Worm (Caenorhabditis elegans): ENCODE data around the gene sas-6.

sas-6 gene

ce11 chrIV:13788652-13789051 lies at the start of gene sas-6, which contains the start of gene Y45F10D.7:
sas-6 (minus strand) TSS chrIV:13788731.
Y45F10D.7 (plus strand) TSS chrIV:13788907.
- TF ChIP-seq pha-4 (tag; optimal IDR thresholded peaks at IDR 0.05), result peak; percentile 17
- peak; percentile 61 for TF ChIP-seq nhr-237 (tag; optimal IDR thresholded peaks at IDR 0.05)
- TF ChIP-seq mls-2 (tag; optimal IDR thresholded peaks at IDR 0.05), result peak; percentile 19
- peak; percentile 57 for TF ChIP-seq M03D4.4 (tag; optimal IDR thresholded peaks at IDR 0.05)
- peak; percentile 7 for TF ChIP-seq hlh-1 (tag; optimal IDR thresholded peaks at IDR 0.05)
- peak; percentile 77 for TF ChIP-seq ces-1 (GFP tag; optimal IDR thresholded peaks at IDR 0.05)
- peak; percentile 67 for TF ChIP-seq sptf-1 (tag; optimal IDR thresholded peaks at IDR 0.05)
- TF ChIP-seq lsy-2 (tag; optimal IDR thresholded peaks at IDR 0.05), result peak; percentile 99
- TF ChIP-seq ceh-43 (GFP tag; optimal IDR thresholded peaks at IDR 0.05), result no peak
- TF ChIP-seq tbx-8 (GFP tag; optimal IDR thresholded peaks at IDR 0.05), result no peak
- no peak for TF ChIP-seq nhr-2 (tag; optimal IDR thresholded peaks at IDR 0.05)
- TF ChIP-seq mep-1 (tag; optimal IDR thresholded peaks at IDR 0.05), result peak; percentile 74

- no peak for TF ChIP-seq mls-2 (tag; optimal IDR thresholded peaks at IDR 0.05)
- no peak for TF ChIP-seq ztf-11 (tag; optimal IDR thresholded peaks at IDR 0.05)
- TF ChIP-seq nhr-76 (tag; optimal IDR thresholded peaks at IDR 0.05), result no peak
- TF ChIP-seq nhr-28 (tag; optimal IDR thresholded peaks at IDR 0.05), result no peak
- no peak for TF ChIP-seq sptf-1 (tag; optimal IDR thresholded peaks at IDR 0.05)
- no peak for TF ChIP-seq pha-4 (tag; optimal IDR thresholded peaks at IDR 0.05)
- TF ChIP-seq zip-8 (tag; optimal IDR thresholded peaks at IDR 0.05), result no peak
- TF ChIP-seq unc-62 (GFP tag; optimal IDR thresholded peaks at IDR 0.05), result no peak
- TF ChIP-seq nhr-237 (tag; optimal IDR thresholded peaks at IDR 0.05), result no peak
- no peak for TF ChIP-seq ham-2 (GFP tag; optimal IDR thresholded peaks at IDR 0.05)
- no peak for TF ChIP-seq lsy-2 (tag; optimal IDR thresholded peaks at IDR 0.05)
- TF ChIP-seq bed-3 (GFP tag; optimal IDR thresholded peaks at IDR 0.05), result no peak
- TF ChIP-seq mab-5 (tag; optimal IDR thresholded peaks at IDR 0.05), result no peak
- TF ChIP-seq ceh-39 (tag; optimal IDR thresholded peaks at IDR 0.05), result no peak
Observed at ce11 chrIV:13838296-13838695, 49.8 kb upstream of the sas-6 start.

DNA sequence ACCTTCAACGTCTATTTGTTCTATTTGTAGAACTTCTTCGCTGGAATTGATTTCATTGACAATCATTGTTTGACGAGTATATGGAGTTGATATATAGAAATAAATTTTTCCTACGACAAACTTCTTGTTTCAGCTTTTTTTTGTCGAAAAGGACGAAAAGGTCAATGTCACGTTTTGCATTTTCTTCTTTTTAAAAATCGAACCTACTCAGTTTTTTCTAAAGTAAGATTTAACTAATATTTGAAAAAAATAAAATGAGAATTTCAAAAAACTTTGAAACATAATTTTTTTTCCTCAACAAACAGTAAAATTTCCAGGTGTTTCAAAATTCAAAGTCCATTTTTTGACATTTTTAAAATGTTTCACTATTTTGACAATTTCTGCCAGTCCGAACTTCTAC lies 47.8 kb upstream of the sas-6 start, which contains the start of gene H08M01.1:
Gene H08M01.1 (minus strand): TSS at position 101 of the 400 bp plus-strand sequence.
- TF ChIP-seq sem-2 (GFP tag; optimal IDR thresholded peaks at IDR 0.05), result no peak
- TF ChIP-seq sptf-1 (tag; optimal IDR thresholded peaks at IDR 0.05), result no peak
- TF ChIP-seq mab-5 (tag; optimal IDR thresholded peaks at IDR 0.05), result no peak
- no peak for TF ChIP-seq nhr-28 (tag; optimal IDR thresholded peaks at IDR 0.05)
- TF ChIP-seq lin-13 (tag; optimal IDR thresholded peaks at IDR 0.05), result no peak
- TF ChIP-seq flh-1 (GFP tag; optimal IDR thresholded peaks at IDR 0.05), result no peak
- TF ChIP-seq elt-1 (tag; optimal IDR thresholded peaks at IDR 0.05; ENCODE audit: borderline replicate concordance, insufficient read depth), result no peak
- no peak for TF ChIP-seq zip-8 (tag; optimal IDR thresholded peaks at IDR 0.05)
- no peak for TF ChIP-seq ces-1 (GFP tag; optimal IDR thresholded peaks at IDR 0.05)

DNA sequence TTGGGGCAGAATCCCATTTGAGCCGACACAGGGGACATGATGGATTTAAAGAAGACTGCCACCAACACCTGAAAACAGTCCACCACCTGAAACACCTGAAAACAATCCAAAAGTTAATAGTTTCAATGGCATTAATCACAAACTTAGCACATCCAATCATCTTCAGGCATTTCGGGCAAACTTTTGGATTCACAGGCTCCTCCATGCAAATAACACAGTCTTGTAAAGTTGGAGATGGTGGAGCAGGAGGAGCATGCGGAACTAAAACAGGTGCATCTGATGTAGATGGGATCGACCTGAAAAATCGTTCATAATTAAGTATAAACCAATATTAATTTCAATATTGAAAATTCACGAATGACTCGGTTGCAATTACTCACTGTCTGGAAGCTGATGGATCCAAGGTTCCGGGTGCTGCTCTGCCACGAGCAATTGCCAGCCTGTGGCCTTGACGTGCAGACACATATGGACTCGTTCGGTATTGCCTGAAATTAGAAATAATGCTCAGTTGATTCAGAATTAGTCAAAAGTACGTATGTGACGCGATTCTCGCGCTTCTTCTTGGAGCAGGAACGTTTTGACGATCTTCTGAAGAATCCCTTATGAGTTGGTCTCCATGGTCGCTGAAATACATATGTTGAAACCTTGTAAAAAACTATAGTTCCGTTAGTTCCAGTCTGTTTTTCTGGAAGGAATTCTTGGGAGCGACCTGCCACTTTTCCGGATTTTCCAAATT lies 46.0 kb upstream of the sas-6 start:
- TF ChIP-seq pha-4 (tag; optimal IDR thresholded peaks at IDR 0.05), result no peak
- TF ChIP-seq blmp-1 (tag; optimal IDR thresholded peaks at IDR 0.05), result no peak
- no peak for TF ChIP-seq unc-120 (tag; optimal IDR thresholded peaks at IDR 0.05; ENCODE audit: poor library complexity, severe bottlenecking)
- no peak for TF ChIP-seq nhr-76 (tag; optimal IDR thresholded peaks at IDR 0.05)
- TF ChIP-seq flh-1 (GFP tag; optimal IDR thresholded peaks at IDR 0.05), result no peak
- no peak for TF ChIP-seq tbx-8 (GFP tag; optimal IDR thresholded peaks at IDR 0.05)
- no peak for TF ChIP-seq unc-62 (GFP tag; optimal IDR thresholded peaks at IDR 0.05)
- TF ChIP-seq ceh-83 (GFP tag; optimal IDR thresholded peaks at IDR 0.05), result no peak
- TF ChIP-seq sem-2 (GFP tag; optimal IDR thresholded peaks at IDR 0.05), result no peak
- no peak for TF ChIP-seq mls-2 (tag; optimal IDR thresholded peaks at IDR 0.05)
- TF ChIP-seq nhr-2 (tag; optimal IDR thresholded peaks at IDR 0.05), result no peak
- no peak for TF ChIP-seq elt-1 (tag; optimal IDR thresholded peaks at IDR 0.05; ENCODE audit: borderline replicate concordance, insufficient read depth)

- no peak for TF ChIP-seq unc-120 (tag; optimal IDR thresholded peaks at IDR 0.05; ENCODE audit: poor library complexity, severe bottlenecking)
- TF ChIP-seq cnd-1 (tag; optimal IDR thresholded peaks at IDR 0.05), result no peak
- no peak for TF ChIP-seq ham-2 (GFP tag; optimal IDR thresholded peaks at IDR 0.05)
- TF ChIP-seq nhr-2 (tag; optimal IDR thresholded peaks at IDR 0.05), result no peak
- no peak for TF ChIP-seq nhr-237 (tag; optimal IDR thresholded peaks at IDR 0.05)
- TF ChIP-seq M03D4.4 (tag; optimal IDR thresholded peaks at IDR 0.05), result no peak
- no peak for TF ChIP-seq ztf-11 (tag; optimal IDR thresholded peaks at IDR 0.05)
- TF ChIP-seq lin-32 (GFP tag; optimal IDR thresholded peaks at IDR 0.05), result no peak
- no peak for TF ChIP-seq hlh-1 (tag; optimal IDR thresholded peaks at IDR 0.05)
- TF ChIP-seq unc-62 (GFP tag; optimal IDR thresholded peaks at IDR 0.05), result no peak
- TF ChIP-seq pha-4 (tag; optimal IDR thresholded peaks at IDR 0.05), result no peak
- TF ChIP-seq mab-5 (tag; optimal IDR thresholded peaks at IDR 0.05), result no peak
- no peak for TF ChIP-seq nhr-76 (tag; optimal IDR thresholded peaks at IDR 0.05)
- TF ChIP-seq nhr-28 (tag; optimal IDR thresholded peaks at IDR 0.05), result no peak
- TF ChIP-seq tbx-8 (GFP tag; optimal IDR thresholded peaks at IDR 0.05), result no peak
- no peak for TF ChIP-seq elt-3 (tag; optimal IDR thresholded peaks at IDR 0.05)
Observed at ce11 chrIV:13827586-13827985, 39.1 kb upstream of the sas-6 start, which contains the start of gene rga-5. rga-5 (plus strand) TSS chrIV:13827886.

Data from whole organism, mixed stage, embryonic.